Fruit fly (Drosophila melanogaster) whole organism, embryonic: ENCODE results near the gene Rpp21.

Source experiments
- Ada2b ChIP-seq: fragments of 200-800 bp; sonication (Bioruptor generic); IDR thresholded peaks from 2 replicates; pipeline ENCODE4 v1.3.6; 2022; ENCODE audit warnings: missing biosample characterization, missing genetic modification characterization
- BtbVII ChIP-seq: fragments of 200-800 bp; sonication (Bioruptor generic); optimal IDR thresholded peaks from 3 replicates; lab custom pipeline; 2017; ENCODE audit warnings: missing biosample characterization, mild to moderate bottlenecking, missing genetic modification characterization
- CG10431 ChIP-seq: fragments of 200-800 bp; sonication (Bioruptor generic); optimal IDR thresholded peaks from 3 replicates; lab custom pipeline; 2018; ENCODE audit warnings: missing biosample characterization, mild to moderate bottlenecking, missing genetic modification characterization
- CG10979 ChIP-seq: fragments of 200-800 bp; sonication (Bioruptor generic); optimal IDR thresholded peaks from 2 replicates; lab custom pipeline; 2018; ENCODE audit warnings: missing biosample characterization, mild to moderate bottlenecking, missing genetic modification characterization, moderate library complexity
- CG11456 ChIP-seq: fragments of 200-800 bp; sonication (Bioruptor generic); IDR thresholded peaks from 3 replicates; pipeline ENCODE4 v1.3.6; 2022; ENCODE audit warnings: missing biosample characterization, missing genetic modification characterization
- CG11560 ChIP-seq: fragments of 200-800 bp; sonication (Bioruptor generic); IDR thresholded peaks from 3 replicates; pipeline ENCODE4 v1.3.6; 2022; ENCODE audit warnings: missing biosample characterization, missing genetic modification characterization
- CG12155 ChIP-seq: fragments of 200-800 bp; sonication (Bioruptor generic); optimal IDR thresholded peaks from 3 replicates; lab custom pipeline; 2016; ENCODE audit warnings: missing biosample characterization, missing genetic modification characterization
- CG13624 ChIP-seq: fragments of 200-800 bp; sonication (Bioruptor generic); optimal IDR thresholded peaks from 2 replicates; lab custom pipeline; 2016; ENCODE audit warnings: missing biosample characterization, missing genetic modification characterization
- CG15073 ChIP-seq: fragments of 200-800 bp; sonication (Bioruptor generic); optimal IDR thresholded peaks from 2 replicates; lab custom pipeline; 2016; ENCODE audit warnings: missing biosample characterization, missing genetic modification characterization
- CG17361 ChIP-seq: fragments of 200-800 bp; sonication (Bioruptor generic); IDR thresholded peaks from 3 replicates; pipeline ENCODE4 v1.3.6; 2022; ENCODE audit warnings: missing biosample characterization, missing genetic modification characterization
- CG18011 ChIP-seq: fragments of 200-800 bp; sonication (Bioruptor generic); optimal IDR thresholded peaks from 2 replicates; lab custom pipeline; 2017; ENCODE audit warnings: missing biosample characterization, missing genetic modification characterization, mild to moderate bottlenecking, moderate library complexity, missing genotype
- CG1832 ChIP-seq: fragments of 200-800 bp; sonication (Bioruptor generic); optimal IDR thresholded peaks from 2 replicates; lab custom pipeline; 2017; ENCODE audit warnings: missing biosample characterization, mild to moderate bottlenecking, missing genetic modification characterization, inconsistent platforms
- CG2875 ChIP-seq: fragments of 200-800 bp; sonication (Bioruptor generic); optimal IDR thresholded peaks from 2 replicates; lab custom pipeline; 2017; ENCODE audit warnings: missing biosample characterization, mild to moderate bottlenecking, missing genetic modification characterization, missing genetic modification reagents
- CG3163 ChIP-seq: fragments of 200-800 bp; sonication (Bioruptor generic); optimal IDR thresholded peaks from 3 replicates; lab custom pipeline; 2016; ENCODE audit warnings: missing biosample characterization, missing genetic modification characterization
- CG33213 ChIP-seq: fragments of 200-800 bp; sonication (Bioruptor generic); optimal IDR thresholded peaks from 3 replicates; lab custom pipeline; 2016; ENCODE audit warnings: missing biosample characterization, missing genetic modification characterization
- CG3847 ChIP-seq: fragments of 200-800 bp; sonication (Bioruptor generic); IDR thresholded peaks from 2 replicates; pipeline ENCODE4 v1.3.6; 2022; ENCODE audit warnings: missing biosample characterization, missing genetic modification characterization
- CG6272 ChIP-seq: fragments of 200-800 bp; sonication (Bioruptor generic); IDR thresholded peaks from 2 replicates; pipeline ENCODE4 v1.3.6; 2022; ENCODE audit warnings: missing biosample characterization, missing genetic modification characterization
- CG7987 ChIP-seq: fragments of 200-800 bp; sonication (Bioruptor generic); optimal IDR thresholded peaks from 2 replicates; lab custom pipeline; 2018; ENCODE audit warnings: missing biosample characterization, mild to moderate bottlenecking, missing genetic modification characterization, moderate library complexity
- CG8388 ChIP-seq: fragments of 200-800 bp; sonication (Bioruptor generic); optimal IDR thresholded peaks from 2 replicates; lab custom pipeline; 2019; ENCODE audit warnings: missing biosample characterization, mild to moderate bottlenecking, missing genetic modification characterization, moderate library complexity
- Dad ChIP-seq: fragments of 200-800 bp; sonication (Bioruptor generic); optimal IDR thresholded peaks from 3 replicates; lab custom pipeline; 2016; ENCODE audit warnings: missing biosample characterization, missing genetic modification characterization
- Dfd ChIP-seq, 2 experiments: fragments of >200 bp; optimal IDR thresholded peaks; 2 replicates each; lab custom pipeline; 2017; ENCODE audit warnings: missing biosample characterization in 2 of 2, missing genetic modification characterization in 2 of 2
- Doc3 ChIP-seq: fragments of 200-800 bp; sonication (Bioruptor generic); IDR thresholded peaks from 3 replicates; pipeline ENCODE4 v1.3.6; 2022; ENCODE audit warnings: missing biosample characterization, missing genetic modification characterization; ENCODE audit not compliant: partially characterized antibody
- Hr3 ChIP-seq: fragments of 200-800 bp; sonication (Bioruptor generic); optimal IDR thresholded peaks from 3 replicates; lab custom pipeline; 2016; ENCODE audit warnings: missing biosample characterization, missing genetic modification characterization
- Hr39 ChIP-seq: fragments of >200 bp; optimal IDR thresholded peaks from 2 replicates; lab custom pipeline; 2017
- NK7.1 ChIP-seq: fragments of 200-800 bp; sonication (Bioruptor generic); optimal IDR thresholded peaks from 3 replicates; lab custom pipeline; 2016; ENCODE audit warnings: missing biosample characterization, missing genetic modification characterization
- Nf-YB ChIP-seq: fragments of 200-800 bp; sonication (Bioruptor generic); optimal IDR thresholded peaks from 3 replicates; lab custom pipeline; 2019; ENCODE audit warnings: missing biosample characterization, mild to moderate bottlenecking, missing genetic modification characterization, moderate library complexity
- Oaz ChIP-seq: fragments of 200-800 bp; sonication (Bioruptor generic); IDR thresholded peaks from 2 replicates; pipeline ENCODE4 v1.3.6; 2022; ENCODE audit warnings: missing biosample characterization, missing genetic modification characterization
- Opbp ChIP-seq: fragments of 200-800 bp; sonication (Bioruptor generic); IDR thresholded peaks from 3 replicates; pipeline ENCODE4 v1.3.6; 2022; ENCODE audit warnings: missing biosample characterization, missing genetic modification characterization; ENCODE audit not compliant: partially characterized antibody
- Optix ChIP-seq: fragments of 200-800 bp; sonication (Bioruptor generic); IDR thresholded peaks from 3 replicates; pipeline ENCODE4 v1.3.6; 2022; ENCODE audit warnings: missing biosample characterization, missing genetic modification characterization
- Pdp1 ChIP-seq, 2 experiments: fragments of 200-800 bp; sonication (Bioruptor generic); optimal IDR thresholded peaks; 3 replicates each; lab custom pipeline; 2016; ENCODE audit warnings: missing biosample characterization in 2 of 2, missing genetic modification characterization in 2 of 2, mild to moderate bottlenecking in 1 of 2, moderate library complexity in 1 of 2
- Side ChIP-seq: fragments of 200-800 bp; sonication (Bioruptor generic); optimal IDR thresholded peaks from 2 replicates; lab custom pipeline; 2016; ENCODE audit warnings: missing biosample characterization, missing genetic modification characterization
- Trl ChIP-seq, 3 experiments: fragments of >200 bp in 2 of 3; fragments of 200-800 bp in 1 of 3; sonication (Bioruptor generic) in 1 of 3; optimal IDR thresholded peaks; 2 replicates in 1 of 3; 3 replicates in 2 of 3; lab custom pipeline; 2016 to 2017; ENCODE audit warnings: missing biosample characterization in 1 of 3, missing genetic modification characterization in 1 of 3
- ab ChIP-seq: fragments of 200-800 bp; sonication (Bioruptor generic); optimal IDR thresholded peaks from 2 replicates; lab custom pipeline; 2016; ENCODE audit warnings: missing biosample characterization, missing genetic modification characterization
- amos ChIP-seq: fragments of 200-800 bp; sonication (Bioruptor generic); IDR thresholded peaks from 2 replicates; pipeline ENCODE4 v1.3.6; 2022; ENCODE audit warnings: missing biosample characterization, missing genetic modification characterization; ENCODE audit not compliant: partially characterized antibody
- corto ChIP-seq: fragments of 200-800 bp; sonication (Bioruptor generic); optimal IDR thresholded peaks from 2 replicates; lab custom pipeline; 2016; ENCODE audit warnings: missing biosample characterization, mild to moderate bottlenecking, missing genetic modification characterization, moderate library complexity
- crp ChIP-seq, 2 experiments: fragments of 200-800 bp; sonication (Bioruptor generic); optimal IDR thresholded peaks; 2 replicates in 1 of 2; 3 replicates in 1 of 2; lab custom pipeline; 2017; ENCODE audit warnings: missing biosample characterization in 2 of 2, missing genetic modification characterization in 2 of 2, mild to moderate bottlenecking in 1 of 2, moderate library complexity in 1 of 2
- dmrt99B ChIP-seq: fragments of 200-800 bp; sonication (Bioruptor generic); optimal IDR thresholded peaks from 2 replicates; lab custom pipeline; 2018; ENCODE audit warnings: missing biosample characterization, mild to moderate bottlenecking, missing genetic modification characterization, moderate library complexity
- fd96Cb ChIP-seq: fragments of 200-800 bp; sonication (Bioruptor generic); optimal IDR thresholded peaks from 2 replicates; lab custom pipeline; 2018; ENCODE audit warnings: missing biosample characterization, mild to moderate bottlenecking, missing genetic modification characterization, moderate library complexity
- gem ChIP-seq: fragments of 200-800 bp; sonication (Bioruptor generic); optimal IDR thresholded peaks from 2 replicates; lab custom pipeline; 2019; ENCODE audit warnings: missing biosample characterization, mild to moderate bottlenecking, missing genetic modification characterization, moderate library complexity
- hkb ChIP-seq, 2 experiments: fragments of 200-800 bp in 1 of 2; fragments of >200 bp in 1 of 2; sonication (Bioruptor generic) in 1 of 2; IDR thresholded peaks in 1 of 2; optimal IDR thresholded peaks in 1 of 2; 2 replicates each; pipeline versions ENCODE4 v1.3.6 to Lab custom; 2017 to 2022; ENCODE audit warnings: missing biosample characterization in 1 of 2, missing genetic modification characterization in 1 of 2
- kay ChIP-seq: fragments of 200-800 bp; sonication (Bioruptor generic); optimal IDR thresholded peaks from 2 replicates; lab custom pipeline; 2016; ENCODE audit warnings: missing biosample characterization, missing genetic modification characterization
- knrl ChIP-seq: fragments of 200-800 bp; sonication (Bioruptor generic); IDR thresholded peaks from 3 replicates; pipeline ENCODE4 v1.3.6; 2022; ENCODE audit warnings: missing biosample characterization, missing genetic modification characterization; ENCODE audit not compliant: partially characterized antibody
- lola ChIP-seq, 3 experiments: fragments of >200 bp in 2 of 3; fragments of 200-800 bp in 1 of 3; sonication (Bioruptor generic) in 1 of 3; optimal IDR thresholded peaks; 2 replicates each; lab custom pipeline; 2017 to 2019; ENCODE audit warnings: missing biosample characterization in 3 of 3, missing genetic modification characterization in 3 of 3, mild to moderate bottlenecking in 1 of 3, moderate library complexity in 1 of 3
- onecut ChIP-seq: fragments of 200-800 bp; sonication (Bioruptor generic); IDR thresholded peaks from 2 replicates; pipeline ENCODE4 v1.3.6; 2022; ENCODE audit warnings: missing biosample characterization, missing genetic modification characterization
- seq ChIP-seq: fragments of 200-800 bp; sonication (Bioruptor generic); IDR thresholded peaks from 2 replicates; pipeline ENCODE4 v1.3.6; 2022; ENCODE audit warnings: missing biosample characterization, missing genetic modification characterization
- tna ChIP-seq: fragments of 200-800 bp; sonication (Bioruptor generic); IDR thresholded peaks from 2 replicates; pipeline ENCODE4 v1.3.6; 2022; ENCODE audit warnings: missing biosample characterization, missing genetic modification characterization; ENCODE audit not compliant: partially characterized antibody
- toy ChIP-seq: fragments of 200-800 bp; sonication (Bioruptor generic); IDR thresholded peaks from 2 replicates; pipeline ENCODE4 v1.3.6; 2022; ENCODE audit warnings: missing biosample characterization, missing genetic modification characterization
- zen ChIP-seq: fragments of 200-800 bp; sonication (Bioruptor generic); optimal IDR thresholded peaks from 3 replicates; lab custom pipeline; 2018; ENCODE audit warnings: missing biosample characterization, mild to moderate bottlenecking, missing genetic modification characterization, moderate library complexity

Gene Rpp21

dm6 chrX:1052684-1053389, 22.3 kb downstream of the Rpp21 start (continued):
- TF ChIP-seq fd96Cb (tag; lab: Kevin White, UChicago), result peak; percentile 55
- TF ChIP-seq Trl (optimal IDR thresholded peaks at IDR 0.05; lab: Kevin White, UChicago), result no peak
- TF ChIP-seq Trl (GFP tag; optimal IDR thresholded peaks at IDR 0.05; lab: Kevin White, UChicago), result peak; percentile 22
- TF ChIP-seq CG12155, result no peak
- peak; percentile 65 for TF ChIP-seq CG10979
- TF ChIP-seq CG15073 (GFP tag; lab: Kevin White, UChicago), result no peak
- TF ChIP-seq Opbp (GFP tag; lab: Robert Waterston, UW), result no peak
- TF ChIP-seq CG11560 (tag; lab: Robert Waterston, UW), result no peak
- no peak for TF ChIP-seq CG18011 (GFP tag; lab: Kevin White, UChicago)
- TF ChIP-seq CG8388, result peak; percentile 1
- no peak for TF ChIP-seq Hr39 (lab: Kevin White, UChicago)
- 0 out of 2 replicates have a peak, but pooled peaks have one; percentile 25 for TF ChIP-seq seq (GFP tag; lab: Robert Waterston, UW)
- TF ChIP-seq zen (tag; lab: Kevin White, UChicago), result peak; percentile 48
- TF ChIP-seq crp (GFP tag; optimal IDR thresholded peaks at IDR 0.05; lab: Kevin White, UChicago), result no peak
- TF ChIP-seq Nf-YB, result no peak
- peak in 1 of 3 experiments; percentile 39 for TF ChIP-seq lola (GFP tag; optimal IDR thresholded peaks at IDR 0.05; lab: Kevin White, UChicago)
- TF ChIP-seq CG7987 (GFP tag; lab: Kevin White, UChicago), result no peak
- peak; percentile 11 for TF ChIP-seq Dad (GFP tag; lab: Kevin White, UChicago)
- TF ChIP-seq knrl (GFP tag; lab: Robert Waterston, UW), result no peak
- peak in 1 of 2 experiments; percentile 40 for TF ChIP-seq Pdp1 (GFP tag; optimal IDR thresholded peaks at IDR 0.05; lab: Kevin White, UChicago)
- TF ChIP-seq Dfd (GFP tag; optimal IDR thresholded peaks at IDR 0.05; lab: Kevin White, UChicago), result no peak
- TF ChIP-seq Ada2b, result no peak
- TF ChIP-seq onecut (GFP tag; lab: Robert Waterston, UW), result peak; percentile 40; the same call in 1 of the 2 replicates
- no peak for TF ChIP-seq amos (GFP tag; lab: Robert Waterston, UW)
- TF ChIP-seq CG6272 (GFP tag; lab: Robert Waterston, UW), result no peak
- TF ChIP-seq tna (GFP tag; lab: Robert Waterston, UW), result no peak
- no peak for TF ChIP-seq Oaz (GFP tag; lab: Robert Waterston, UW)
- no peak for TF ChIP-seq ab (GFP tag; lab: Kevin White, UChicago)
- no peak for TF ChIP-seq toy
- no peak for TF ChIP-seq CG3163 (GFP tag; lab: Kevin White, UChicago)
- no peak for TF ChIP-seq CG10431
- TF ChIP-seq gem (tag; lab: Kevin White, UChicago), result peak; percentile 68
- peak; percentile 17 for TF ChIP-seq Hr3 (GFP tag; lab: Kevin White, UChicago)
- TF ChIP-seq kay (GFP tag; lab: Kevin White, UChicago), result no peak
- no peak for TF ChIP-seq CG33213
- TF ChIP-seq Doc3 (GFP tag; lab: Robert Waterston, UW), result no peak
- TF ChIP-seq CG11456 (GFP tag; lab: Robert Waterston, UW), result 0 out of 3 replicates have a peak, but pooled peaks have one; percentile 51
- peak; percentile 10 for TF ChIP-seq CG2875 (GFP tag; lab: Kevin White, UChicago)
- peak; percentile 45; the same call in 1 of the 3 replicates for TF ChIP-seq Optix
- no peak for TF ChIP-seq BtbVII
- no peak for TF ChIP-seq CG13624 (GFP tag; lab: Kevin White, UChicago)
- TF ChIP-seq Side, result peak; percentile 31
- no peak for TF ChIP-seq corto (GFP tag; lab: Kevin White, UChicago)
- TF ChIP-seq CG17361, result peak; percentile 44; the same call in 2 of the 3 replicates
- no peak for TF ChIP-seq CG3847 (GFP tag; lab: Robert Waterston, UW)
- peak; percentile 57 for TF ChIP-seq dmrt99B (tag; lab: Kevin White, UChicago)
- no peak for TF ChIP-seq CG1832 (GFP tag; lab: Kevin White, UChicago)
- no peak for TF ChIP-seq NK7.1 (GFP tag; lab: Kevin White, UChicago)
- no peak for TF ChIP-seq hkb (optimal IDR thresholded peaks at IDR 0.05; lab: Kevin White, UChicago)
- peak; percentile 44; the same call in 1 of the 2 replicates for TF ChIP-seq hkb (GFP tag; IDR thresholded peaks at IDR 0.05; lab: Robert Waterston, UW)
